Worm (Caenorhabditis elegans): ENCODE data around the gene C50D2.6.
A peak's percentile ranks its signal among the peaks of the same experiment; 100 is the strongest.

The C50D2.6 gene

DNA sequence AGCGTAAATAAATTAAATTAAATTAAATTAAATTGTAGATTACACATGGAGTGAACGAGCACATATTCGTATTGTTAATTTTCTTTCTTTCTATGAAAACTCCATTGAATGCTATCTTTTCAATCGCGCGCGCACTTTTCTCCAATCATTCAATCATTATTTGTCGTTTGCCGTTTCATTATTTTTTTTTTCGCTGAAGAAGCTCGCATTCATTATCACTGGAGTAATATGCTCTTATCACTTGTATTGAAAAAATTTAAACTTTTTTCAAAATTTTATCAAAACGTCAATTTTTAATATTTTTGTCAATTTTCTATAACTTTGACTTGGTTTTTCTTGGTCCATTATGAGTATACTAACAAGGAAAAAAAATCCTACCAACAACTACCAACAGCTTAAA lies 18.8 kb upstream of the C50D2.6 start:
- TF ChIP-seq him-1 (tag; optimal IDR thresholded peaks at IDR 0.05) = no peak
- no peak for TF ChIP-seq W03F9.2 (tag; optimal IDR thresholded peaks at IDR 0.05)

DNA sequence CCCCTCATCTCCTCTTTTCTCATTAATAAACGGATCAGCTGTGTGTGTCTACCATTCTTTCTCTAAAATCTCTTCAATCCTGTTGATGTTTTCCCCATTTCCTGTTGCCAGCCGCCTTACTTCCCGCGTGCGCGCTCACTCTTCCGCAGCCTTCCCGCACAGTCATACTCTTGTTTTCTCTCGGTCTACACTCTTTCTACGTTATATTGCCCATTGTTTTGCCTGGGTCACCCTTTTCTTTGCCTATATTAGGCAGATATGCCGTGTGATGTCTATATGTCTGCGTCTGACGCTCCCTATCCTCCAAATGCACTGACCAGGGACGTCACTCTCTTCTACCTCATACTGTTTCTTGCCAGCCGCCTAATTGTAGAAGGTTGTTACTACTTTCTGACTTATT lies 17.9 kb upstream of the C50D2.6 start:
- TF ChIP-seq dao-5 (tag; optimal IDR thresholded peaks at IDR 0.05) (no peak), him-1 (tag; optimal IDR thresholded peaks at IDR 0.05) (no peak), W03F9.2 (tag; optimal IDR thresholded peaks at IDR 0.05) (no peak)

DNA sequence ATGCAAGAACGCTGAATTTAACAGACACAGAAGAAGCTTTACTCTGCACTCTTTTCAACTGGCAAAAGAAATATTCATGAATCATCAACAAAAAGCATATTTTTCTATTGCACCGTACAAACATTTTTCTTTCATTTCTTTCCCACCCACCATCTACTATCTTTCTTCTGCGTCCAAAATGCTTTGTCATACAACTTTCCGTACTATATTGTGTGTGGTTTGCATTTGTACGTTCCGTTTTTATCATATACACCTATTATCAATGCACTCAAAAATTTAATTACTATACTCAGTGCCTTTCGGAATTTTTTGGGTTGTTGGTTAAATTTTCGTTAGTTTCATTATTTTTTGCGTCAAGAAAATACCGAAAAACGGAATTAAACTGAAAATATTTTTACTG lies 16.6 kb upstream of the C50D2.6 start:
- TF ChIP-seq W03F9.2 (tag; optimal IDR thresholded peaks at IDR 0.05) (no peak), dao-5 (tag; optimal IDR thresholded peaks at IDR 0.05) (no peak), him-1 (tag; optimal IDR thresholded peaks at IDR 0.05) (no peak)

DNA sequence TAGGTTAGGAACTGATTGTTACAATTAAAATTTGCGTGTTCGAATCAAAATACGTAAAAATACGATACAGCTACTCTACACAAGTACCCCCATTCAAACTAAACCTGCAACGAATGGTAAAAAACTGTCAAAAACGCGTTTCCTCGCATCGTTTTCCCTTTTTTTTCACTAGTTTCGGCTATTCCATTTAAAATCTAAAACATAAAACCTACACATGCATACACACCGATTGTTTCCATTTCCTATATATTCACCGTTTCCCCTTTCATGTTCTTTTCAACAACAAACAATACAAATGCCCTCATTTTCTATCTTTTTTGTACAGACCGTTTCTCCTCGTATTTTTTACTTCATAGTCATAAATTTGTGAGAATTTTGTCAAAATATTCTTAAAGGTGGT lies 15.5 kb upstream of the C50D2.6 start:
- TF ChIP-seq him-1 (tag; optimal IDR thresholded peaks at IDR 0.05) = no peak
- no peak for TF ChIP-seq dao-5 (tag; optimal IDR thresholded peaks at IDR 0.05)
- no peak for TF ChIP-seq W03F9.2 (tag; optimal IDR thresholded peaks at IDR 0.05)

DNA sequence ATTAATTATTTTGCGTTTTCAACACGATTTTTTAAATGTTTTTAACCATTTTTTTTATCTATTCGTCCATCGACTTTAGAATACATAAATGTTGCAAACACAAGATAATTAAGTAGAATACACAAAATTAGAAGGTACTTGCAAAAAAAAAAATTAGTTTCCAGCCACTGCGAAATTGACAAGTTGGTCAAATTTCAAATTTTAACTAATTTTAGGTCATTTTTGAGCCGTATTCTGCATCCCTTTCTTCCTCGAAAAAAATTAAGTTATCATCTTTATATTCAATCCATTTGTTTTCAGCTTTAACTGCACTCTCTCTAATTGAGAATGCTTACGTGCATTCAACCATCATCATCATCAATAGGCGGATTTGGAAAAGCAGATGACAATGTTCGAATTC lies 14.9 kb upstream of the C50D2.6 start, which contains the start of gene egl-26:
Gene egl-26 (plus strand): TSS at position 301 of the 400 bp plus-strand sequence.
- TF ChIP-seq W03F9.2 (tag; optimal IDR thresholded peaks at IDR 0.05) (no peak), dao-5 (tag; optimal IDR thresholded peaks at IDR 0.05) (no peak), him-1 (tag; optimal IDR thresholded peaks at IDR 0.05) (no peak)

- TF ChIP-seq dao-5 (tag; optimal IDR thresholded peaks at IDR 0.05) (no peak), W03F9.2 (tag; optimal IDR thresholded peaks at IDR 0.05) (no peak), him-1 (tag; optimal IDR thresholded peaks at IDR 0.05) (no peak)
Measured at ce11 chrII:73329-73728, 10.9 kb upstream of the C50D2.6 start.

DNA sequence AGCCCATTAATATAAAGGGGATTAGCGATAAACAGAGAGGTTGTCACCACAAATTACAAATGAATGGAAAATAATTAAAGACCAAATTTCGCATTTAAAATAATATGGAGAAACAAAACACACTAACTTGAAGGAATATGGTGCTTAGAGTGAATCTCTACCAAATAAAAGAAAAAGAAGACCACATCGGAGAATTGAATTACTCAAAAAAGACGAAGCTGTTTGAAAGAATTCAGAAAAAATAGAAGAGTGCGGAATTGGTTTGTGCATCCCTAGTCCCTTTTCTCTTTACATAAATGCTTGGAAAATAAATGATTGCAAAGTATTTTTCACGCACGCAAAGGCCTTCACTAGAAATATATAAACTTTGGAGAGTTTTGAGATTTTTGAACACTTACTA lies 10.3 kb upstream of the C50D2.6 start:
- TF ChIP-seq W03F9.2 (tag; optimal IDR thresholded peaks at IDR 0.05) (no peak), him-1 (tag; optimal IDR thresholded peaks at IDR 0.05) (no peak), dao-5 (tag; optimal IDR thresholded peaks at IDR 0.05) (no peak)

- TF ChIP-seq W03F9.2 (tag; optimal IDR thresholded peaks at IDR 0.05) = no peak
Measured at ce11 chrII:75831-76230, 8.4 kb upstream of the C50D2.6 start.

DNA sequence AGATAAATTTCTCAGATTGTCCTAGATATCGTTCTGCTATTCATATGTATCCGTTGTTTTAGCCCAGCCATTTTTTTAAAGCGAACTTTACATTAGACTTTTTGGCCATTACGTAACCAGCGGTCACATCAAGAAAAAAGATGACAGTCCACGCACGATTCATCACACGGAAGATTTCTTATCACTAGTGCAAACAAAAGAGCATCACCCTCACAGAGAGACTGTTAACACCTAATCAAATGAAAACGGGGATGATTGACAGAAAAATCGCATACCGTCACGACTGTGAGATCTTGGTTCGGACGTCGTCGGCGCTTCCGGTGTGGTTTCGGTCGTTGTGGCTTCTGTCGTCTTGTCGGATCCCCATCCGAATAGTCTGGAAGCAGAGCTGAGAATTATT lies 7.6 kb upstream of the C50D2.6 start:
- TF ChIP-seq him-1 (tag; optimal IDR thresholded peaks at IDR 0.05) = no peak
- TF ChIP-seq dao-5 (tag; optimal IDR thresholded peaks at IDR 0.05) = no peak
- TF ChIP-seq W03F9.2 (tag; optimal IDR thresholded peaks at IDR 0.05) = no peak

ce11 chrII:79166-79565 lies 5.1 kb upstream of the C50D2.6 start, which contains the start of gene C23H3.9:
TSS of gene C23H3.9 (minus strand) at chrII:79266.
- no peak for TF ChIP-seq W03F9.2 (tag; optimal IDR thresholded peaks at IDR 0.05)
- no peak for TF ChIP-seq dao-5 (tag; optimal IDR thresholded peaks at IDR 0.05)
- no peak for TF ChIP-seq him-1 (tag; optimal IDR thresholded peaks at IDR 0.05)

DNA sequence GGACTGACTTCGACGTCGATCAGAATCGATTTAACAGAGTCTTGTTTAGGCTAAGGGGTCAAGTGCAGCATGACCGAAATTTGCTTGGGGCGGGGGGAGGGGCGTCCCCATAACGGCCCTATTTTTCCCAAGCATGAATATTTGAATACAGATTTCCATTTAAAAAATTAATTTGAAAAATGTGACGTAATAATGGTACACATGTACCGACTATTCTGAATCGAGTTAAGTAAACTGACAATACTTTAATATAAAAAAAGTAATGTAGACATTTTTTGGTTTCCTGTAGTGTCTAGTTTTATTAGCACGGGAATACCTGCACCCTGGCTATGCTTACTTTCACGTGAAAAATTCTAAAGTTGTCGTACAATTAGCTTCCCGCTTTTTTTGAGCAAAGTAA lies 2.6 kb downstream of the C50D2.6 start:
- TF ChIP-seq dao-5 (tag; optimal IDR thresholded peaks at IDR 0.05) = no peak
- no peak for TF ChIP-seq him-1 (tag; optimal IDR thresholded peaks at IDR 0.05)
- no peak for TF ChIP-seq W03F9.2 (tag; optimal IDR thresholded peaks at IDR 0.05)

ce11 chrII:87937-88336 lies 3.7 kb downstream of the C50D2.6 start:
- TF ChIP-seq W03F9.2 (tag; optimal IDR thresholded peaks at IDR 0.05) = no peak
- no peak for TF ChIP-seq him-1 (tag; optimal IDR thresholded peaks at IDR 0.05)

DNA sequence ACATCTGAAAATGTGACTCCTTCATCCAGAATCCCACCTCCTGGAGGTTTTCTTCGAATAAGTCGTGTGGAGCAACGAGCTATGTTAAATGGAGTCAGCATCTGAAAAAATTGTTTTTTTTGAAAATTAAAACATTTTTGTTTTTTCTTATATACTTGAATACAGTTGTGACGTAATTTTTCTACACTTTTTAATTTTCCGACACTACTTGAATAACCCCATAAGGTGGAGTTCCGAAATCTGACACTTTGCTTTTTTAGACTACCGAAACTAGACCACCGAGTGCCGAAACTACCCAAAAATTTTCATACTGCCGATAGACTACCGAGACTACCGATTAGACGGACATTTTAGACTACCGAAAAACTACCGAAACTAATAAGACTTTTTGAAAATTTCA lies 7.2 kb downstream of the C50D2.6 start, which contains the start of gene mcat-1:
Gene mcat-1 (minus strand): TSS at position 101 of the 400 bp plus-strand sequence.
- TF ChIP-seq him-1 (tag; optimal IDR thresholded peaks at IDR 0.05) (no peak), W03F9.2 (tag; optimal IDR thresholded peaks at IDR 0.05) (no peak)

DNA sequence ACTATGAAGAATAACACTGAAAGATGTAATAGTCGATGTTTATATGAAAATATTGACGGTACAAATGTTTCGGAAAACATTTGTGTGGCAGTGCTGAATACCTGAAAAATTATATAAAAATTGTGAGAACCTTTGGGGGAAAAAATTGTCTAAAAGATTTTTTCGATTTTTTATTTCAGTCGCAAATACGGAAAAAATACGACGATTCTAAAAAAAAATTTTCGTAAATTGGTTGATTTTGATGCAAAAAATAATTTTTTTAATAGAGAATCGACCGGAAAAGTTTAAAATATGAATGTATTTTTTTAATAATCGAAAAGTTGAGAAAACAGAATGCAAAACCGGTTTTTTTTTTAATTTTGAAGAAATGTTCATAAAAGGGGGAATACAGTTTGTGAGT lies 10.9 kb downstream of the C50D2.6 start, which contains the start of gene C50D2.7:
Gene C50D2.7 (minus strand): TSS at position 101 of the 400 bp plus-strand sequence.
- TF ChIP-seq him-1 (tag; optimal IDR thresholded peaks at IDR 0.05) (no peak), dao-5 (tag; optimal IDR thresholded peaks at IDR 0.05) (no peak), W03F9.2 (tag; optimal IDR thresholded peaks at IDR 0.05) (no peak)

DNA sequence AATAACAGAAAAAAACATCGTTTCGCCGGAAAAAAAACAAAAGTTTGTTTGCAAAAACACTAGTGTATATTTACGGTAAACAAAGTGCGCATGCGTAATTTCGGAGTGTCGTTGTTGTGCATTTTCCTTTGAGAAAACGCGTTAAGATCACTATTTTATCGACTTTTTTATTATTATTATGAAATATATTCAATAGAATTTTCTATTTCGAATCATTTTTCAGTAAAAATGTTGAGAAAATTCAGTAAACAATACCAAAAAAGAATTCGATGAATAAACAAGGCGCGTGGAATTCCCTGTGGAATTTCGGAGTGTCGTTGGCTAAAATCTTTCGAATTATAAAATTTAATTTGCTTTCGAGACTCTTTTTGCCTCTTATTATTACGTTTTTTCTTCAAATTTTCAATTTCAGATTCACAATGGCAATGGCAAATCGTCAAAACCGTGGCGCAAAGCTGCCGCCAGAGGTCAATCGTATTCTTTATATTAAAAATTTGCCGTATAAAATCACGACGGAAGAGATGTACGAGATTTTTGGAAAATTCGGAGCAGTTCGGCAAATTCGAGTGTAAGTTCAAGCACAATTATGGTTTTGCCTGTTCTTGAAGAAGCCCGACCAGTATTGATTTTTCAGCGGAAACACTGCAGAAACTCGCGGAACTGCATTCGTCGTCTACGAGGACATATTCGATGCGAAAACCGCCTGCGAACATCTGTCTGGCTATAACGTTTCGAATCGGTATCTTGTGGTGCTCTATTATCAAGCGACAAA lies 13.9 kb downstream of the C50D2.6 start, which contains the start of the genes luc-7L3 and sftb-6:
Gene luc-7L3 (minus strand): TSS at position 36 of the 772 bp plus-strand sequence.
Gene sftb-6 (plus strand): TSS at position 413 of the 772 bp plus-strand sequence.
- TF ChIP-seq W03F9.2 (tag; optimal IDR thresholded peaks at IDR 0.05) (peak; percentile 71), him-1 (tag; optimal IDR thresholded peaks at IDR 0.05) (no peak)
